Fruit fly (Drosophila melanogaster) whole organism, embryonic: ENCODE data around the gene CG13097.

Source experiments
- ATbp ChIP-seq: fragments of 200-800 bp; sonication (Bioruptor generic); optimal IDR thresholded peaks from 2 replicates; lab custom pipeline; 2017; ENCODE audit warnings: missing biosample characterization, mild to moderate bottlenecking, missing genetic modification characterization, missing genetic modification reagents
- Antp ChIP-seq: fragments of 200-800 bp; sonication (Bioruptor generic); optimal IDR thresholded peaks from 3 replicates; lab custom pipeline; 2016; ENCODE audit warnings: missing biosample characterization, missing genetic modification characterization
- Atf-2 ChIP-seq: fragments of 200-800 bp; sonication (Bioruptor generic); optimal IDR thresholded peaks from 2 replicates; lab custom pipeline; 2016; ENCODE audit warnings: missing biosample characterization, missing genetic modification characterization
- BEAF-32 ChIP-seq: fragments of 200-800 bp; sonication (Bioruptor generic); optimal IDR thresholded peaks from 3 replicates; lab custom pipeline; 2017; ENCODE audit warnings: missing biosample characterization, missing genetic modification characterization, mild to moderate bottlenecking, moderate library complexity, missing genetic modification reagents
- Bdp1 ChIP-seq: fragments of 200-800 bp; sonication (Bioruptor generic); optimal IDR thresholded peaks from 3 replicates; lab custom pipeline; 2016; ENCODE audit warnings: missing biosample characterization, missing genetic modification characterization
- CG10321 ChIP-seq: fragments of 200-800 bp; sonication (Bioruptor generic); IDR thresholded peaks from 2 replicates; pipeline ENCODE4 v1.3.6; 2022; ENCODE audit warnings: missing biosample characterization, missing genetic modification characterization
- CG10431 ChIP-seq: fragments of 200-800 bp; sonication (Bioruptor generic); optimal IDR thresholded peaks from 3 replicates; lab custom pipeline; 2018; ENCODE audit warnings: missing biosample characterization, mild to moderate bottlenecking, missing genetic modification characterization
- CG10565 ChIP-seq: fragments of 200-800 bp; sonication (Bioruptor generic); optimal IDR thresholded peaks from 3 replicates; lab custom pipeline; 2016; ENCODE audit warnings: missing biosample characterization, mild to moderate bottlenecking, missing genetic modification characterization
- CG10959 ChIP-seq: fragments of 200-800 bp; sonication (Bioruptor generic); IDR thresholded peaks from 2 replicates; pipeline ENCODE4 v1.3.6; 2022; ENCODE audit warnings: missing biosample characterization, missing genetic modification characterization
- CG12155 ChIP-seq: fragments of 200-800 bp; sonication (Bioruptor generic); optimal IDR thresholded peaks from 3 replicates; lab custom pipeline; 2016; ENCODE audit warnings: missing biosample characterization, missing genetic modification characterization
- CG12236 ChIP-seq: fragments of 200-800 bp; sonication (Bioruptor generic); optimal IDR thresholded peaks from 2 replicates; lab custom pipeline; 2016; ENCODE audit warnings: missing biosample characterization, missing genetic modification characterization
- CG1233 ChIP-seq: fragments of 200-800 bp; sonication (Bioruptor generic); optimal IDR thresholded peaks from 4 replicates; lab custom pipeline; 2018; ENCODE audit warnings: missing biosample characterization, mild to moderate bottlenecking, missing genetic modification characterization
- CG12659 ChIP-seq: fragments of 200-800 bp; sonication (Bioruptor generic); optimal IDR thresholded peaks from 3 replicates; lab custom pipeline; 2017; ENCODE audit warnings: mild to moderate bottlenecking, missing biosample characterization, missing genetic modification reagents, missing genetic modification characterization
- CG13624 ChIP-seq: fragments of 200-800 bp; sonication (Bioruptor generic); optimal IDR thresholded peaks from 2 replicates; lab custom pipeline; 2016; ENCODE audit warnings: missing biosample characterization, missing genetic modification characterization
- CG13894 ChIP-seq: fragments of 200-800 bp; sonication (Bioruptor generic); optimal IDR thresholded peaks from 3 replicates; lab custom pipeline; 2018; ENCODE audit warnings: missing biosample characterization, mild to moderate bottlenecking, missing genetic modification characterization, moderate library complexity
- CG14860 ChIP-seq: fragments of 200-800 bp; sonication (Bioruptor generic); IDR thresholded peaks from 3 replicates; pipeline ENCODE4 v1.3.6; 2022; ENCODE audit warnings: missing biosample characterization, missing genetic modification characterization; ENCODE audit not compliant: partially characterized antibody
- CG14965 ChIP-seq: fragments of 200-800 bp; sonication (Bioruptor generic); optimal IDR thresholded peaks from 2 replicates; lab custom pipeline; 2016; ENCODE audit warnings: missing biosample characterization, missing genetic modification characterization, borderline replicate concordance
- CG15073 ChIP-seq: fragments of 200-800 bp; sonication (Bioruptor generic); optimal IDR thresholded peaks from 2 replicates; lab custom pipeline; 2016; ENCODE audit warnings: missing biosample characterization, missing genetic modification characterization
- CG16815 ChIP-seq: fragments of 200-800 bp; sonication (Bioruptor generic); optimal IDR thresholded peaks from 3 replicates; lab custom pipeline; 2017; ENCODE audit warnings: missing biosample characterization, mild to moderate bottlenecking, missing genetic modification characterization
- CG16863 ChIP-seq: fragments of 200-800 bp; sonication (Bioruptor generic); optimal IDR thresholded peaks from 3 replicates; lab custom pipeline; 2016; ENCODE audit warnings: missing biosample characterization, missing genetic modification characterization
- CG17186 ChIP-seq: fragments of 200-800 bp; sonication (Bioruptor generic); optimal IDR thresholded peaks from 3 replicates; lab custom pipeline; 2017; ENCODE audit warnings: missing biosample characterization, missing genetic modification reagents, missing genetic modification characterization
- CG2875 ChIP-seq: fragments of 200-800 bp; sonication (Bioruptor generic); optimal IDR thresholded peaks from 2 replicates; lab custom pipeline; 2017; ENCODE audit warnings: missing biosample characterization, mild to moderate bottlenecking, missing genetic modification characterization, missing genetic modification reagents
- CG31224 ChIP-seq: fragments of 200-800 bp; sonication (Bioruptor generic); IDR thresholded peaks from 2 replicates; pipeline ENCODE4 v1.3.6; 2022; ENCODE audit warnings: missing biosample characterization, missing genetic modification characterization
- CG33557 ChIP-seq: fragments of 200-800 bp; sonication (Bioruptor generic); optimal IDR thresholded peaks from 2 replicates; lab custom pipeline; 2019; ENCODE audit warnings: missing biosample characterization, mild to moderate bottlenecking, missing genetic modification characterization, moderate library complexity
- CG34422 ChIP-seq: fragments of 200-800 bp; sonication (Bioruptor generic); IDR thresholded peaks from 3 replicates; pipeline ENCODE4 v1.3.6; 2022; ENCODE audit warnings: missing biosample characterization, missing genetic modification characterization
- CG4328 ChIP-seq: fragments of 200-800 bp; sonication (Bioruptor generic); optimal IDR thresholded peaks from 3 replicates; lab custom pipeline; 2017; ENCODE audit warnings: missing biosample characterization, missing genetic modification reagents, missing genetic modification characterization
- CG7271 ChIP-seq: fragments of 200-800 bp; sonication (Bioruptor generic); optimal IDR thresholded peaks from 2 replicates; lab custom pipeline; 2018; ENCODE audit warnings: missing biosample characterization, mild to moderate bottlenecking, missing genetic modification characterization, moderate library complexity
- CG7987 ChIP-seq: fragments of 200-800 bp; sonication (Bioruptor generic); optimal IDR thresholded peaks from 2 replicates; lab custom pipeline; 2018; ENCODE audit warnings: missing biosample characterization, mild to moderate bottlenecking, missing genetic modification characterization, moderate library complexity
- Dip3 ChIP-seq: fragments of 200-800 bp; sonication (Bioruptor generic); optimal IDR thresholded peaks from 3 replicates; lab custom pipeline; 2016; ENCODE audit warnings: missing biosample characterization, missing genetic modification characterization
- Dp ChIP-seq: fragments of 200-800 bp; sonication (Bioruptor generic); optimal IDR thresholded peaks from 2 replicates; lab custom pipeline; 2018; ENCODE audit warnings: missing biosample characterization, mild to moderate bottlenecking, missing genetic modification characterization, moderate library complexity
- Ets65A ChIP-seq: fragments of 200-800 bp; sonication (Bioruptor generic); peaks from one replicate; lab custom pipeline; 2016; ENCODE audit warnings: missing biosample characterization, missing genetic modification characterization
- Fer3 ChIP-seq: fragments of 200-800 bp; sonication (Bioruptor generic); optimal IDR thresholded peaks from 2 replicates; lab custom pipeline; 2018; ENCODE audit warnings: missing biosample characterization, mild to moderate bottlenecking, missing genetic modification characterization, moderate library complexity
- H15 ChIP-seq: fragments of 200-800 bp; sonication (Bioruptor generic); IDR thresholded peaks from 3 replicates; pipeline ENCODE4 v1.3.6; 2022; ENCODE audit warnings: missing biosample characterization, missing genetic modification characterization
- HmgZ ChIP-seq: fragments of 200-800 bp; sonication (Bioruptor generic); optimal IDR thresholded peaks from 2 replicates; lab custom pipeline; 2018; ENCODE audit warnings: missing biosample characterization, mild to moderate bottlenecking, missing genetic modification characterization
- Hr51 ChIP-seq, 2 experiments: fragments of 200-800 bp; sonication (Bioruptor generic); optimal IDR thresholded peaks; 2 replicates in 1 of 2; 3 replicates in 1 of 2; lab custom pipeline; 2016 to 2018; ENCODE audit warnings: missing biosample characterization in 2 of 2, missing genetic modification characterization in 2 of 2, mild to moderate bottlenecking in 1 of 2, moderate library complexity in 1 of 2
- Lim3 ChIP-seq: fragments of 200-800 bp; sonication (Bioruptor generic); IDR thresholded peaks from 2 replicates; pipeline ENCODE4 v1.3.6; 2022; ENCODE audit warnings: missing biosample characterization, missing genetic modification characterization
- MTF-1 ChIP-seq: fragments of 200-800 bp; sonication (Bioruptor generic); optimal IDR thresholded peaks from 2 replicates; lab custom pipeline; 2018; ENCODE audit warnings: missing biosample characterization, mild to moderate bottlenecking, missing genetic modification characterization, borderline replicate concordance
- Ptx1 ChIP-seq: fragments of 200-800 bp; sonication (Bioruptor generic); IDR thresholded peaks from 2 replicates; pipeline ENCODE4 v1.3.6; 2022; ENCODE audit warnings: missing biosample characterization, missing genetic modification characterization
- Sry-δ ChIP-seq: fragments of 200-800 bp; sonication (Bioruptor generic); optimal IDR thresholded peaks from 2 replicates; lab custom pipeline; 2016; ENCODE audit warnings: missing biosample characterization, missing genetic modification characterization
- ase ChIP-seq: fragments of 200-800 bp; sonication (Bioruptor generic); IDR thresholded peaks from 3 replicates; pipeline ENCODE4 v1.3.6; 2022; ENCODE audit warnings: missing biosample characterization, missing genetic modification characterization
- bbx ChIP-seq: fragments of 200-800 bp; sonication (Bioruptor generic); IDR thresholded peaks from 2 replicates; pipeline ENCODE4 v1.3.6; 2022; ENCODE audit warnings: missing biosample characterization, missing genetic modification characterization; ENCODE audit not compliant: partially characterized antibody
- bowl ChIP-seq: fragments of 200-800 bp; sonication (Bioruptor generic); IDR thresholded peaks from 2 replicates; pipeline ENCODE4 v1.3.6; 2022; ENCODE audit warnings: missing biosample characterization, missing genetic modification characterization
- croc ChIP-seq: fragments of 200-800 bp; sonication (Bioruptor generic); conservative IDR thresholded peaks from 3 replicates; pipeline ENCODE4 v1.3.6; 2022; ENCODE audit warnings: missing biosample characterization, missing genetic modification characterization
- dimm ChIP-seq: fragments of 200-800 bp; sonication (Bioruptor generic); IDR thresholded peaks from 2 replicates; pipeline ENCODE4 v1.3.6; 2022; ENCODE audit warnings: missing biosample characterization, missing genetic modification characterization
- ken ChIP-seq: fragments of 200-800 bp; sonication (Bioruptor generic); IDR thresholded peaks from 3 replicates; pipeline ENCODE4 v1.3.6; 2022; ENCODE audit warnings: missing biosample characterization, missing genetic modification characterization
- lab ChIP-seq: fragments of 200-800 bp; sonication (Bioruptor generic); optimal IDR thresholded peaks from 3 replicates; lab custom pipeline; 2017; ENCODE audit warnings: missing biosample characterization, missing genetic modification characterization, mild to moderate bottlenecking, moderate library complexity, missing genetic modification reagents
- maf-S ChIP-seq: fragments of 200-800 bp; sonication (Bioruptor generic); optimal IDR thresholded peaks from 2 replicates; lab custom pipeline; 2016; ENCODE audit warnings: missing biosample characterization, missing genetic modification characterization
- sob ChIP-seq: fragments of 200-800 bp; sonication (Bioruptor generic); IDR thresholded peaks from 2 replicates; pipeline ENCODE4 v1.3.6; 2022; ENCODE audit warnings: missing biosample characterization, missing genetic modification characterization
- ssp ChIP-seq: fragments of 200-800 bp; sonication (Bioruptor generic); IDR thresholded peaks from 2 replicates; pipeline ENCODE4 v1.3.6; 2022; ENCODE audit warnings: missing biosample characterization, missing genetic modification characterization
- tgo ChIP-seq: fragments of 200-800 bp; sonication (Bioruptor generic); IDR thresholded peaks from 3 replicates; pipeline ENCODE4 v1.3.6; 2022; ENCODE audit warnings: missing biosample characterization, missing genetic modification characterization
- vvl ChIP-seq: fragments of 200-800 bp; sonication (Bioruptor generic); IDR thresholded peaks from 2 replicates; pipeline ENCODE4 v1.3.6; 2022; ENCODE audit warnings: missing biosample characterization, missing genetic modification characterization

CG13097 gene

dm6 chr2L:8528318-8528717, 13.7 kb upstream of the CG13097 start, which contains the start of the genes lmgA and lmgB (continued):
- TF ChIP-seq CG34422 (GFP tag; lab: Robert Waterston, UW): no peak
- TF ChIP-seq BEAF-32 (GFP tag; lab: Kevin White, UChicago): peak; percentile 87
- peak; percentile 65 for TF ChIP-seq Ptx1 (GFP tag; lab: Robert Waterston, UW)
- no peak for TF ChIP-seq ssp
- TF ChIP-seq vvl (GFP tag; lab: Robert Waterston, UW): peak; percentile 41; the same call in 1 of the 2 replicates
- no peak for TF ChIP-seq croc
- TF ChIP-seq CG15073 (GFP tag; lab: Kevin White, UChicago): no peak
- no peak for TF ChIP-seq tgo (GFP tag; lab: Robert Waterston, UW)
- TF ChIP-seq CG10321 (GFP tag; lab: Robert Waterston, UW): no peak
- TF ChIP-seq CG2875 (GFP tag; lab: Kevin White, UChicago): no peak
- no peak for TF ChIP-seq CG31224 (GFP tag; lab: Robert Waterston, UW)
- TF ChIP-seq Dip3 (GFP tag; lab: Kevin White, UChicago): no peak
- TF ChIP-seq ATbp (GFP tag; lab: Kevin White, UChicago): no peak
- TF ChIP-seq CG10431 (GFP tag; lab: Kevin White, UChicago): no peak
- TF ChIP-seq maf-S (GFP tag; lab: Kevin White, UChicago): peak; percentile 4
- no peak for TF ChIP-seq Fer3 (tag; lab: Kevin White, UChicago)
- no peak for TF ChIP-seq CG17186 (GFP tag; lab: Kevin White, UChicago)
- TF ChIP-seq CG14965 (GFP tag; lab: Kevin White, UChicago): no peak
- TF ChIP-seq CG12155 (GFP tag; lab: Kevin White, UChicago): peak; percentile 47
- no peak for TF ChIP-seq CG33557 (GFP tag; lab: Kevin White, UChicago)
- TF ChIP-seq sob (GFP tag; lab: Robert Waterston, UW): peak; percentile 47; the same call in 1 of the 2 replicates
- no peak for TF ChIP-seq CG13894 (tag; lab: Kevin White, UChicago)
- TF ChIP-seq Atf-2 (GFP tag; lab: Kevin White, UChicago): no peak
- TF ChIP-seq ase (GFP tag; lab: Robert Waterston, UW): no peak
- peak; percentile 93 for TF ChIP-seq CG14860 (GFP tag; lab: Robert Waterston, UW)
- no peak for TF ChIP-seq CG1233
- TF ChIP-seq H15 (GFP tag; lab: Robert Waterston, UW): peak; percentile 24; the same call in 1 of the 3 replicates
- TF ChIP-seq lab (GFP tag; lab: Kevin White, UChicago): no peak
- peak; percentile 66 for TF ChIP-seq Ets65A
- TF ChIP-seq ken (GFP tag; lab: Robert Waterston, UW): no peak
- TF ChIP-seq Bdp1 (GFP tag; lab: Kevin White, UChicago): no peak
- TF ChIP-seq HmgZ (tag; lab: Kevin White, UChicago): peak; percentile 76
- TF ChIP-seq bbx (GFP tag; lab: Robert Waterston, UW): peak; percentile 82
- TF ChIP-seq CG7271: no peak
- TF ChIP-seq CG16815 (GFP tag; lab: Kevin White, UChicago): no peak
- TF ChIP-seq CG12659 (GFP tag; lab: Kevin White, UChicago): peak; percentile 66
- TF ChIP-seq CG16863 (GFP tag; lab: Kevin White, UChicago): no peak
- no peak for TF ChIP-seq CG7987 (GFP tag; lab: Kevin White, UChicago)
- no peak for TF ChIP-seq CG4328 (GFP tag; lab: Kevin White, UChicago)
- no peak for TF ChIP-seq Lim3 (GFP tag; lab: Robert Waterston, UW)
- TF ChIP-seq Sry-δ (GFP tag; lab: Kevin White, UChicago): peak; percentile 89
- TF ChIP-seq bowl (GFP tag; lab: Robert Waterston, UW): no peak
- no peak for TF ChIP-seq CG10959 (GFP tag; lab: Robert Waterston, UW)
- no peak for TF ChIP-seq dimm (GFP tag; lab: Robert Waterston, UW)
- no peak for TF ChIP-seq Antp (GFP tag; lab: Kevin White, UChicago)
- no peak for TF ChIP-seq CG13624 (GFP tag; lab: Kevin White, UChicago)
- TF ChIP-seq MTF-1 (GFP tag; lab: Kevin White, UChicago): no peak
- no peak for TF ChIP-seq CG10565 (GFP tag; lab: Kevin White, UChicago)
- TF ChIP-seq Hr51 (GFP tag; optimal IDR thresholded peaks at IDR 0.05; lab: Kevin White, UChicago): no peak
- no peak for TF ChIP-seq CG12236 (GFP tag; lab: Kevin White, UChicago)
- peak; percentile 96 for TF ChIP-seq Dp (GFP tag; lab: Kevin White, UChicago)
